Fruit fly (Drosophila melanogaster): ENCODE results near the gene CG13040.
A peak's percentile ranks its signal among the peaks of the same experiment; 100 is the strongest.

CG13040 gene

DNA sequence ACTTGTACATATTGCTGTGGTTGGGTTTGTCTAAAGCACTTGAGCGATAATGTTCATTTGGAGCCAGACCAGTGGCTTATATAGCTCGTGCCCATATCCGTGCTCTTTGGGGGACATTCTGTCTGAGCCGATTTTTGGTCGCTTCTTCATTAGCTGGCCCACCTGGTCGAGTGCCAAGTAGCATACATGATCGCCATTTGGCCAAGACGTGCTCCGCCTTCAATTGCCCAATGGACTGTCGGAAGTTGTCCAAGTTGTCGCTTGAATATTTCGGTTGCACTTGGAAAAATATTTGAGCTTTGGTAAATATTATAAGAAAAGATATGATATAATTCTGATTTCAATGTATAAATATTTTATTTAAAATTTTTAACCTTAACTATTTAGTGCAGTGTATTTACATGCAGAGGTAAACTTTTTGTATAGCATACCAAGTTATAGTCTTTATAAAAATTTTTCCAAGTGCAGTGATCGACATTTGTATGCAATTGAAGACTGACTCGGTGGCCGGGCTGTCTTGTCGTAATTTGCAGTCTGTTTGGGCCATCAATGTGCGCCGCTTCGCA, 41.1 kb downstream of the CG13040 start, which contains the start of gene CG13047 (continued):
- no peak for TF ChIP-seq CG34406 (GFP tag; optimal IDR thresholded peaks at IDR 0.05)
- no peak for TF ChIP-seq CG6276 (GFP tag; optimal IDR thresholded peaks at IDR 0.05)
- TF ChIP-seq CG15336 (GFP tag; IDR thresholded peaks at IDR 0.05): 0 out of 2 replicates have a peak, but pooled peaks have one; percentile 26
- no peak for TF ChIP-seq esn (GFP tag; optimal IDR thresholded peaks at IDR 0.05)
- no peak for TF ChIP-seq CG1621 (tag; optimal IDR thresholded peaks at IDR 0.05)
- peak; percentile 13 for TF ChIP-seq CG6808 (GFP tag; optimal IDR thresholded peaks at IDR 0.05)

DNA sequence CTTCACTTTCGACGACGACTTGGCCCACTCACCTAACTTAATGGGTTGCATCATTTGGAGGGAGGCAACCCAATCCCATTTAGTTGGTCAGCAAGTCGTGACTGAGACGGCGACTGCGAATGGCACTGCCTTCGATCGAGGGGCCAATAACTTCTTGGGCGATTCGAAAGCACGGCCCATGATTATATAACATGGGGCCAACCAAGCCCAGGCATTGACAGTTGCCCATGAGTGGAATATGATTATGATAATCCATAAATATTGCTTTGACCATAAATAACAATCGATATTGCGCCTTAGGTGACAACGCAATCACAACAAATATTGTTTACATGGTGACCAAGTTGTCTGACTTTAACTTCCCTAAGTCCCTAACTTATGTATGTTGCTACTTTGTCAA, 42.7 kb downstream of the CG13040 start, which contains the start of gene CG13048:
Gene CG13048 (minus strand): TSS at position 101 of the 400 bp plus-strand sequence.
- TF ChIP-seq fd59A (GFP tag; optimal IDR thresholded peaks at IDR 0.05) (no peak), lz (GFP tag; optimal IDR thresholded peaks at IDR 0.05) (no peak), Smox (GFP tag; optimal IDR thresholded peaks at IDR 0.05) (no peak), esn (GFP tag; optimal IDR thresholded peaks at IDR 0.05) (no peak)

dm6 chr3L:16281880-16282556, 44.5 kb downstream of the CG13040 start, which contains the start of gene CG13049:
Gene CG13049 (minus strand): TSS chr3L:16281930.
- no peak for TF ChIP-seq vri (GFP tag; optimal IDR thresholded peaks at IDR 0.05)
- no peak for TF ChIP-seq CG3032 (tag; optimal IDR thresholded peaks at IDR 0.05)
- no peak for TF ChIP-seq CG6276 (GFP tag; optimal IDR thresholded peaks at IDR 0.05)
- TF ChIP-seq ss (GFP tag; optimal IDR thresholded peaks at IDR 0.05): peak in 1 of 2 experiments; percentile 62
- TF ChIP-seq CG11762 (GFP tag; optimal IDR thresholded peaks at IDR 0.05; ENCODE audit: insufficient read depth): no peak
- no peak for TF ChIP-seq CG7368 (GFP tag; optimal IDR thresholded peaks at IDR 0.05)
- no peak for TF ChIP-seq Eip78C (GFP tag)

DNA sequence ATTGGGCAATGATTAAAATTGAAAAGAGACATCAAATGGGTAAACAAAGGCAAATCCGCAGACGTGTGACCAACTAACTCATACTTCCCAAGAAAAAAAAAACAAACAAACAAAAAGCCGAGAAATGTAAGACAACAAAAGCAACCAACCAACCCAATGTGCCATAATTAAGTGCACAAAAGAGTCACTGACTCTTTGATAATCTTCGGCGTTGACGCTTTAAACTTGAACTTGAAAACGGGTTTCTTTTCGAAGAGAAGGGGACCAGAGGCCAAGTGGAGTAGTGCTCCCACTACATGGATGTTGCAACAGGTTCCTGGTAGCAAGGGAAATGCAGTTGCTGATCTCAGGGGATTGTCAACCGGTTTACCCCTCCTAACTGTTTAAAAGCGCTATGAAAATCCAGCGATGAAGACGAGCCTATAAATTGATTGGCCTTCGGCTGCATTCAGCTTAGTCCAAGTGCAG, 46.5 kb downstream of the CG13040 start, which contains the start of gene CG13064:
Gene CG13064 (plus strand): TSS at position 418 of the 468 bp plus-strand sequence.
- TF ChIP-seq fd85E (GFP tag; optimal IDR thresholded peaks at IDR 0.05) (no peak), Sox102F (GFP tag; optimal IDR thresholded peaks at IDR 0.05) (peak; percentile 19), CG16779 (tag; optimal IDR thresholded peaks at IDR 0.05) (no peak), achi (GFP tag; optimal IDR thresholded peaks at IDR 0.05) (no peak), dac (GFP tag; optimal IDR thresholded peaks at IDR 0.05) (no peak), spab (GFP tag; optimal IDR thresholded peaks at IDR 0.05) (no peak), dsx (GFP tag; optimal IDR thresholded peaks at IDR 0.05; ENCODE audit: poor library complexity, severe bottlenecking) (peak; percentile 55), topi (GFP tag; optimal IDR thresholded peaks at IDR 0.05) (no peak), CG15336 (GFP tag; IDR thresholded peaks at IDR 0.05) (no peak), fd59A (GFP tag; optimal IDR thresholded peaks at IDR 0.05) (no peak), CG6792 (GFP tag; optimal IDR thresholded peaks at IDR 0.05) (no peak), CG31627 (GFP tag; optimal IDR thresholded peaks at IDR 0.05) (no peak), CG1621 (tag; optimal IDR thresholded peaks at IDR 0.05) (no peak), Smox (GFP tag; optimal IDR thresholded peaks at IDR 0.05) (no peak), Lpt (GFP tag; optimal IDR thresholded peaks at IDR 0.05) (peak; percentile 8), Eip75B (GFP tag; optimal IDR thresholded peaks at IDR 0.05) (peak; percentile 47), Eip78C (GFP tag) (peak; percentile 53), fkh (GFP tag; optimal IDR thresholded peaks at IDR 0.05) (no peak), acj6 (GFP tag; optimal IDR thresholded peaks at IDR 0.05) (no peak), CG11294 (GFP tag; IDR thresholded peaks at IDR 0.05) (no peak), lz (GFP tag; optimal IDR thresholded peaks at IDR 0.05) (no peak), ss (GFP tag; optimal IDR thresholded peaks at IDR 0.05) (peak in 1 of 2 experiments; percentile 63), CG11902 (GFP tag; optimal IDR thresholded peaks at IDR 0.05) (no peak), svp (GFP tag) (no peak), Met (GFP tag; optimal IDR thresholded peaks at IDR 0.05) (no peak), CG10669 (GFP tag; optimal IDR thresholded peaks at IDR 0.05) (no peak)
